Fruit fly (Drosophila melanogaster) whole organism, prepupa: Measurements from ENCODE around the gene Ost48.

Experiments
- Blimp-1 ChIP-seq: fragments of 200-800 bp; sonication (Bioruptor generic); optimal IDR thresholded peaks from 3 replicates; lab custom pipeline; 2017; ENCODE audit warnings: missing biosample characterization, missing genetic modification characterization, mild to moderate bottlenecking, moderate library complexity, missing genetic modification reagents
- CG10631 ChIP-seq: fragments of 200-800 bp; sonication (Bioruptor generic); optimal IDR thresholded peaks from 2 replicates; lab custom pipeline; 2016; ENCODE audit warnings: missing biosample characterization, missing genetic modification characterization
- CG10669 ChIP-seq: fragments of 200-800 bp; sonication (Bioruptor generic); optimal IDR thresholded peaks from 3 replicates; lab custom pipeline; 2018; ENCODE audit warnings: missing biosample characterization, mild to moderate bottlenecking, missing genetic modification characterization, moderate library complexity
- CG11762 ChIP-seq: fragments of 200-800 bp; sonication (Bioruptor generic); optimal IDR thresholded peaks from 3 replicates; lab custom pipeline; 2016; ENCODE audit warnings: missing biosample characterization, missing genetic modification characterization; ENCODE audit not compliant: insufficient read depth
- CG11902 ChIP-seq: fragments of 200-800 bp; sonication (Bioruptor generic); optimal IDR thresholded peaks from 3 replicates; lab custom pipeline; 2016; ENCODE audit warnings: missing biosample characterization, missing genetic modification characterization
- CG15336 ChIP-seq: fragments of 200-800 bp; sonication (Bioruptor generic); IDR thresholded peaks from 2 replicates; pipeline ENCODE4 v1.3.6; 2022; ENCODE audit warnings: missing biosample characterization, missing genetic modification characterization
- CG1621 ChIP-seq: fragments of 200-800 bp; sonication (Bioruptor generic); optimal IDR thresholded peaks from 3 replicates; lab custom pipeline; 2018; ENCODE audit warnings: missing biosample characterization, mild to moderate bottlenecking, missing genetic modification characterization
- CG3032 ChIP-seq: fragments of 200-800 bp; optimal IDR thresholded peaks from 2 replicates; lab custom pipeline; 2019; ENCODE audit warnings: missing biosample characterization, mild to moderate bottlenecking, missing genetic modification characterization, moderate library complexity
- CG31627 ChIP-seq: fragments of 200-800 bp; sonication (Bioruptor generic); optimal IDR thresholded peaks from 3 replicates; lab custom pipeline; 2016; ENCODE audit warnings: missing biosample characterization, missing genetic modification characterization
- CG34406 ChIP-seq: fragments of 200-800 bp; sonication (Bioruptor generic); optimal IDR thresholded peaks from 3 replicates; lab custom pipeline; 2016; ENCODE audit warnings: missing biosample characterization, missing genetic modification characterization
- CG3919 ChIP-seq: fragments of 200-800 bp; sonication (Bioruptor generic); optimal IDR thresholded peaks from 3 replicates; lab custom pipeline; 2016; ENCODE audit warnings: missing biosample characterization, missing genetic modification characterization
- CG4318 ChIP-seq: fragments of 200-800 bp; sonication (Bioruptor generic); optimal IDR thresholded peaks from 3 replicates; lab custom pipeline; 2017; ENCODE audit warnings: missing biosample characterization, mild to moderate bottlenecking, missing genetic modification characterization
- CG6163 ChIP-seq: fragments of 200-800 bp; sonication (Bioruptor generic); IDR thresholded peaks from 3 replicates; pipeline ENCODE4 v1.3.6; 2022; ENCODE audit warnings: missing biosample characterization, missing genetic modification characterization
- CG6276 ChIP-seq: fragments of 200-800 bp; sonication (Bioruptor generic); optimal IDR thresholded peaks from 2 replicates; lab custom pipeline; 2017; ENCODE audit warnings: missing biosample characterization, mild to moderate bottlenecking, missing genetic modification characterization
- CG6792 ChIP-seq: fragments of 200-800 bp; sonication (Bioruptor generic); optimal IDR thresholded peaks from 3 replicates; lab custom pipeline; 2016; ENCODE audit warnings: missing biosample characterization, missing genetic modification characterization
- CG6808 ChIP-seq: fragments of 200-800 bp; sonication (Bioruptor generic); optimal IDR thresholded peaks from 3 replicates; lab custom pipeline; 2017; ENCODE audit warnings: missing biosample characterization, missing genetic modification characterization, mild to moderate bottlenecking, moderate library complexity, missing genetic modification reagents
- CG6854 ChIP-seq: fragments of 200-800 bp; sonication (Bioruptor generic); optimal IDR thresholded peaks from 2 replicates; lab custom pipeline; 2017; ENCODE audit warnings: missing biosample characterization, mild to moderate bottlenecking, missing genetic modification characterization
- CG7368 ChIP-seq: fragments of 200-800 bp; sonication (Bioruptor generic); optimal IDR thresholded peaks from 3 replicates; lab custom pipeline; 2016; ENCODE audit warnings: missing biosample characterization, missing genetic modification characterization
- CG8119 ChIP-seq: fragments of 200-800 bp; sonication (Bioruptor generic); IDR thresholded peaks from 3 replicates; pipeline ENCODE4 v1.3.6; 2022; ENCODE audit warnings: missing biosample characterization, missing genetic modification characterization
- CG8319 ChIP-seq: fragments of 200-800 bp; sonication (Bioruptor generic); optimal IDR thresholded peaks from 3 replicates; lab custom pipeline; 2016; ENCODE audit warnings: missing biosample characterization, missing genetic modification characterization
- CG8632 ChIP-seq: fragments of 200-800 bp; sonication (Bioruptor generic); optimal IDR thresholded peaks from 3 replicates; lab custom pipeline; 2016; ENCODE audit warnings: missing biosample characterization, missing genetic modification characterization
- CG9139 ChIP-seq: fragments of 200-800 bp; sonication (Bioruptor generic); optimal IDR thresholded peaks from 3 replicates; lab custom pipeline; 2017; ENCODE audit warnings: missing biosample characterization, mild to moderate bottlenecking, missing genetic modification characterization
- Eip93F ChIP-seq: fragments of 200-800 bp; sonication (Bioruptor generic); optimal IDR thresholded peaks from 2 replicates; lab custom pipeline; 2016; ENCODE audit warnings: missing biosample characterization, mild to moderate bottlenecking, missing genetic modification characterization
- Ets21C ChIP-seq: fragments of 200-800 bp; sonication (Bioruptor generic); optimal IDR thresholded peaks from 3 replicates; lab custom pipeline; 2016; ENCODE audit warnings: missing biosample characterization, missing genetic modification characterization
- Gug ChIP-seq: fragments of 200-800 bp; sonication (Bioruptor generic); IDR thresholded peaks from 2 replicates; pipeline ENCODE4 v1.3.6; 2022; ENCODE audit warnings: missing biosample characterization, missing genetic modification characterization
- Hr38 ChIP-seq: sonication (Bioruptor generic); optimal IDR thresholded peaks from 2 replicates; lab custom pipeline; 2016; ENCODE audit warnings: missing biosample characterization, missing genetic modification characterization
- Hr4 ChIP-seq: fragments of 200-800 bp; sonication (Bioruptor generic); optimal IDR thresholded peaks from 3 replicates; lab custom pipeline; 2016; ENCODE audit warnings: missing biosample characterization, missing genetic modification characterization
- Lpt ChIP-seq: fragments of 200-800 bp; sonication (Bioruptor generic); optimal IDR thresholded peaks from 3 replicates; lab custom pipeline; 2016; ENCODE audit warnings: missing biosample characterization, missing genetic modification characterization
- Met ChIP-seq: fragments of 200-800 bp; sonication (Bioruptor generic); optimal IDR thresholded peaks from 3 replicates; lab custom pipeline; 2016; ENCODE audit warnings: missing biosample characterization, missing genetic modification characterization
- OdsH ChIP-seq: fragments of 200-800 bp; sonication (Bioruptor generic); optimal IDR thresholded peaks from 3 replicates; lab custom pipeline; 2016; ENCODE audit warnings: missing biosample characterization, missing genetic modification characterization
- Smox ChIP-seq: fragments of 200-800 bp; sonication (Bioruptor generic); optimal IDR thresholded peaks from 3 replicates; lab custom pipeline; 2016; ENCODE audit warnings: missing biosample characterization, missing genetic modification characterization
- Sox102F ChIP-seq: fragments of 200-800 bp; sonication (Bioruptor generic); optimal IDR thresholded peaks from 2 replicates; lab custom pipeline; 2016; ENCODE audit warnings: missing biosample characterization, mild to moderate bottlenecking, missing genetic modification characterization
- Sox14 ChIP-seq: fragments of 200-800 bp; sonication (Bioruptor generic); optimal IDR thresholded peaks from 3 replicates; lab custom pipeline; 2016; ENCODE audit warnings: missing biosample characterization, missing genetic modification characterization
- achi ChIP-seq: fragments of 200-800 bp; sonication (Bioruptor generic); optimal IDR thresholded peaks from 3 replicates; lab custom pipeline; 2016; ENCODE audit warnings: missing biosample characterization, missing genetic modification characterization
- acj6 ChIP-seq: fragments of 200-800 bp; sonication (Bioruptor generic); optimal IDR thresholded peaks from 3 replicates; lab custom pipeline; 2016; ENCODE audit warnings: missing biosample characterization, missing genetic modification characterization
- cyc ChIP-seq: fragments of 200-800 bp; sonication (Bioruptor generic); optimal IDR thresholded peaks from 3 replicates; lab custom pipeline; 2016; ENCODE audit warnings: missing biosample characterization, missing genetic modification characterization
- dsx ChIP-seq: fragments of 200-800 bp; optimal IDR thresholded peaks from 3 replicates; lab custom pipeline; 2019; ENCODE audit warnings: missing biosample characterization, mild to moderate bottlenecking, missing genetic modification characterization, moderate library complexity; ENCODE audit not compliant: poor library complexity, severe bottlenecking
- eg ChIP-seq: fragments of 200-800 bp; sonication (Bioruptor generic); IDR thresholded peaks from 3 replicates; pipeline ENCODE4 v1.3.6; 2022; ENCODE audit warnings: missing biosample characterization, missing genetic modification characterization
- esn ChIP-seq: fragments of 200-800 bp; sonication (Bioruptor generic); optimal IDR thresholded peaks from 2 replicates; lab custom pipeline; 2016; ENCODE audit warnings: missing biosample characterization, mild to moderate bottlenecking, missing genetic modification characterization, moderate library complexity
- fd59A ChIP-seq: fragments of 200-800 bp; sonication (Bioruptor generic); optimal IDR thresholded peaks from 2 replicates; lab custom pipeline; 2017; ENCODE audit warnings: missing biosample characterization, mild to moderate bottlenecking, missing genetic modification characterization, missing genetic modification reagents
- fd85E ChIP-seq: fragments of 200-800 bp; sonication (Bioruptor generic); optimal IDR thresholded peaks from 3 replicates; lab custom pipeline; 2016; ENCODE audit warnings: missing biosample characterization, missing genetic modification characterization
- fkh ChIP-seq: fragments of 200-800 bp; sonication (Bioruptor generic); optimal IDR thresholded peaks from 3 replicates; lab custom pipeline; 2017; ENCODE audit warnings: missing biosample characterization, mild to moderate bottlenecking, missing genetic modification characterization, moderate library complexity
- lz ChIP-seq: fragments of 200-800 bp; sonication (Bioruptor generic); optimal IDR thresholded peaks from 3 replicates; lab custom pipeline; 2016; ENCODE audit warnings: missing biosample characterization, missing genetic modification characterization
- net ChIP-seq: fragments of 200-800 bp; sonication (Bioruptor generic); optimal IDR thresholded peaks from 3 replicates; lab custom pipeline; 2016; ENCODE audit warnings: missing biosample characterization, missing genetic modification characterization
- pdm3 ChIP-seq: fragments of 200-800 bp; sonication (Bioruptor generic); optimal IDR thresholded peaks from 3 replicates; lab custom pipeline; 2016; ENCODE audit warnings: missing biosample characterization, missing genetic modification characterization
- salr ChIP-seq, 2 experiments: fragments of 200-800 bp; sonication (Bioruptor generic); optimal IDR thresholded peaks; 3 replicates each; lab custom pipeline; 2016 to 2018; ENCODE audit warnings: missing biosample characterization in 2 of 2, missing genetic modification characterization in 2 of 2, mild to moderate bottlenecking in 1 of 2
- spab ChIP-seq: fragments of 200-800 bp; sonication (Bioruptor generic); optimal IDR thresholded peaks from 2 replicates; lab custom pipeline; 2017; ENCODE audit warnings: missing biosample characterization, mild to moderate bottlenecking, missing genetic modification characterization, missing genetic modification reagents
- ss ChIP-seq, 2 experiments: fragments of 200-800 bp; sonication (Bioruptor generic); optimal IDR thresholded peaks; 2 replicates in 1 of 2; 3 replicates in 1 of 2; lab custom pipeline; 2017 to 2018; ENCODE audit warnings: mild to moderate bottlenecking in 2 of 2, missing biosample characterization in 2 of 2, missing genetic modification characterization in 2 of 2, moderate library complexity in 1 of 2
- svp ChIP-seq: fragments of 200-800 bp; sonication (Bioruptor generic); peaks from one replicate; lab custom pipeline; 2016; ENCODE audit warnings: missing biosample characterization, missing genetic modification characterization
- topi ChIP-seq: fragments of 200-800 bp; sonication (Bioruptor generic); optimal IDR thresholded peaks from 3 replicates; lab custom pipeline; 2016; ENCODE audit warnings: missing biosample characterization, missing genetic modification characterization
- vri ChIP-seq: fragments of 200-800 bp; sonication (Bioruptor generic); optimal IDR thresholded peaks from 3 replicates; lab custom pipeline; 2016; ENCODE audit warnings: missing biosample characterization, mild to moderate bottlenecking, missing genetic modification characterization

Gene Ost48

dm6 chrX:9118961-9119633, 39.2 kb downstream of the Ost48 start:
- TF ChIP-seq CG6808 (GFP tag; lab: Kevin White, UChicago): peak; percentile 30
- no peak for TF ChIP-seq vri (GFP tag; lab: Kevin White, UChicago)
- no peak for TF ChIP-seq Sox14 (GFP tag; lab: Kevin White, UChicago)
- no peak for TF ChIP-seq CG6792 (GFP tag; lab: Kevin White, UChicago)
- peak; percentile 22 for TF ChIP-seq CG3919 (GFP tag; lab: Kevin White, UChicago)
- TF ChIP-seq Blimp-1 (GFP tag; lab: Kevin White, UChicago): no peak
- TF ChIP-seq spab (GFP tag; lab: Kevin White, UChicago): no peak
- TF ChIP-seq achi: no peak
- no peak for TF ChIP-seq CG10631 (GFP tag; lab: Kevin White, UChicago)
- 0 out of 3 replicates have a peak, but pooled peaks have one; percentile 55 for TF ChIP-seq eg (GFP tag; lab: Robert Waterston, UW)
- TF ChIP-seq Hr38 (GFP tag; lab: Kevin White, UChicago): no peak
- peak; percentile 37 for TF ChIP-seq Met (GFP tag; lab: Kevin White, UChicago)
- TF ChIP-seq Gug (GFP tag; lab: Robert Waterston, UW): no peak
- no peak for TF ChIP-seq fd59A (GFP tag; lab: Kevin White, UChicago)
- TF ChIP-seq CG4318: no peak
- TF ChIP-seq Hr4 (GFP tag; lab: Kevin White, UChicago): peak; percentile 58
- no peak for TF ChIP-seq Sox102F (GFP tag; lab: Kevin White, UChicago)
- peak; percentile 10 for TF ChIP-seq CG11762 (GFP tag; lab: Kevin White, UChicago)
- TF ChIP-seq CG7368 (GFP tag; lab: Kevin White, UChicago): no peak
- no peak for TF ChIP-seq Eip93F (GFP tag; lab: Kevin White, UChicago)
- no peak for TF ChIP-seq net (GFP tag; lab: Kevin White, UChicago)
- no peak for TF ChIP-seq CG11902 (GFP tag; lab: Kevin White, UChicago)
- no peak for TF ChIP-seq lz (GFP tag; lab: Kevin White, UChicago)
- no peak for TF ChIP-seq pdm3
- no peak for TF ChIP-seq CG9139 (GFP tag; lab: Kevin White, UChicago)
- TF ChIP-seq CG8319: no peak
- TF ChIP-seq CG1621 (tag; lab: Kevin White, UChicago): no peak
- peak; percentile 78 for TF ChIP-seq svp
- no peak for TF ChIP-seq Smox (GFP tag; lab: Kevin White, UChicago)
- TF ChIP-seq CG6163 (GFP tag; lab: Robert Waterston, UW): 0 out of 3 replicates have a peak, but pooled peaks have one; percentile 27
- TF ChIP-seq fd85E (GFP tag; lab: Kevin White, UChicago): no peak
- no peak for TF ChIP-seq CG34406 (GFP tag; lab: Kevin White, UChicago)
- TF ChIP-seq CG8632 (GFP tag; lab: Kevin White, UChicago): no peak
- no peak for TF ChIP-seq CG15336
- TF ChIP-seq CG8119 (GFP tag; lab: Robert Waterston, UW): no peak
- no peak for TF ChIP-seq CG6854
- no peak for TF ChIP-seq salr (GFP tag; optimal IDR thresholded peaks at IDR 0.05; lab: Kevin White, UChicago)
- no peak for TF ChIP-seq CG31627 (GFP tag; lab: Kevin White, UChicago)
- no peak for TF ChIP-seq CG3032 (tag; lab: Kevin White, UChicago)
- TF ChIP-seq ss (GFP tag; optimal IDR thresholded peaks at IDR 0.05; lab: Kevin White, UChicago): peak in 1 of 2 experiments; percentile 6
- no peak for TF ChIP-seq fkh
- no peak for TF ChIP-seq Lpt (GFP tag; lab: Kevin White, UChicago)
- TF ChIP-seq Ets21C (GFP tag; lab: Kevin White, UChicago): no peak
- TF ChIP-seq CG10669 (GFP tag; lab: Kevin White, UChicago): peak; percentile 37
- peak; percentile 38 for TF ChIP-seq cyc (GFP tag; lab: Kevin White, UChicago)
- no peak for TF ChIP-seq esn (GFP tag; lab: Kevin White, UChicago)
- TF ChIP-seq topi (GFP tag; lab: Kevin White, UChicago): peak; percentile 34
- TF ChIP-seq CG6276 (GFP tag; lab: Kevin White, UChicago): peak; percentile 47
- TF ChIP-seq acj6 (GFP tag; lab: Kevin White, UChicago): no peak
- no peak for TF ChIP-seq OdsH (GFP tag; lab: Kevin White, UChicago)
- TF ChIP-seq dsx (GFP tag; lab: Kevin White, UChicago): no peak
